Worm (Caenorhabditis elegans) whole organism, L4/young adult: ENCODE data around the gene C03B8.3.

Experiments
- W03F9.2 ChIP-seq: fragments of 150-350 bp; optimal IDR thresholded peaks from 2 replicates; lab custom pipeline; 2014; ENCODE audit warnings: missing biosample characterization, missing genetic modification characterization
- dao-5 ChIP-seq: sonication (generic microtip); optimal IDR thresholded peaks from 2 replicates; lab custom pipeline; 2016; ENCODE audit warnings: missing genotype, missing genetic modification characterization, moderate library complexity, missing compliant biosample characterization
- him-1 ChIP-seq: sonication (generic microtip); optimal IDR thresholded peaks from 2 replicates; lab custom pipeline; 2016; ENCODE audit warnings: missing genotype, missing genetic modification reagents, missing genetic modification characterization, missing compliant biosample characterization

DNA sequence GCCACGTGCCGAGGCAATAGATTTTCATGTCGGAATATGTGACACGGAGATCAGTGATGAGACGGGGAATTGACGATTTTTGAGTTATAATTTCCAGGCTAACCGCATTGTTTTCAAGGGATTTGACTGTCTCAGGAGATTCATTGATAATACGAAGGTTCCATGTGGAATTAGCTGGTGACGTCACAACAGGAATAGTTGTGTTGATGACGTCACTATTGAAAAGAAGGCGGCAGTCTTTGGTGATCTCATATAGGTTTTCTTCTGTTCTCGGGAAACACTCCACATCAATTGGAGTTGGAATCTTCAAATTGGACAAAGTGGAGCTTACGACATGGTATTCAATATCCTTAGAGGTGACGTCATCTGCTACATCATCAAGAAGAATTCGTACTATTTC, 31.1 kb downstream of the C03B8.3 start:
- TF ChIP-seq him-1: no peak
- no peak for TF ChIP-seq W03F9.2 (tag; lab: Kevin White, UChicago)
- no peak for TF ChIP-seq dao-5 (tag; lab: Kevin White, UChicago)
